Worm (Caenorhabditis elegans) whole organism, young adult: ENCODE data around the gene hpo-8.

Experiments used
- B0035.1 ChIP-seq: sonication (generic microtip); optimal IDR thresholded peaks from 2 replicates; lab custom pipeline; 2016; ENCODE audit warnings: missing genetic modification characterization, mild to moderate bottlenecking, missing compliant biosample characterization, missing genotype, missing genetic modification reagents
- B0336.3 ChIP-seq: fragments of 200-800 bp; sonication (Bioruptor generic); IDR thresholded peaks from 2 replicates; pipeline ENCODE4 v1.3.6; 2022; ENCODE audit warnings: missing genetic modification characterization, missing compliant biosample characterization
- F33H1.4 ChIP-seq: fragments of 200-800 bp; sonication (Bioruptor generic); IDR thresholded peaks from 2 replicates; pipeline ENCODE4 v1.3.6; 2022; ENCODE audit warnings: missing genetic modification reagents, missing genetic modification characterization, missing compliant biosample characterization
- ceh-27 ChIP-seq: fragments of 200-800 bp; sonication (Bioruptor generic); optimal IDR thresholded peaks from 2 replicates; lab custom pipeline; 2018; ENCODE audit warnings: mild to moderate bottlenecking, missing genetic modification characterization, moderate library complexity, missing compliant biosample characterization
- hlh-26 ChIP-seq: fragments of 200-800 bp; sonication (Bioruptor generic); conservative IDR thresholded peaks from 2 replicates; pipeline ENCODE4 v1.3.6; 2022; ENCODE audit warnings: missing genetic modification reagents, missing genetic modification characterization, missing compliant biosample characterization
- mel-28 ChIP-seq: sonication (generic microtip); optimal IDR thresholded peaks from 2 replicates; lab custom pipeline; 2016; ENCODE audit warnings: borderline replicate concordance, mild to moderate bottlenecking, missing genetic modification characterization, missing compliant biosample characterization
- nhr-80 ChIP-seq: sonication (generic microtip); optimal IDR thresholded peaks from 2 replicates; lab custom pipeline; 2016; ENCODE audit warnings: missing genetic modification characterization, missing compliant biosample characterization
- pha-4 ChIP-seq: fragments of 150-350 bp; sonication (generic microtip); optimal IDR thresholded peaks from 2 replicates; lab custom pipeline; 2014; ENCODE audit warnings: missing biosample characterization, missing genetic modification reagents, missing genetic modification characterization
- snpc-4 ChIP-seq, 5 experiments: fragments of 150-350 bp in 1 of 5; sonication (generic microtip) in 4 of 5; optimal IDR thresholded peaks; 2 replicates each; lab custom pipeline; 2014 to 2018; ENCODE audit warnings: missing genetic modification characterization in 5 of 5, missing biosample characterization in 3 of 5, antibody characterized with exemption in 2 of 5, mild to moderate bottlenecking in 2 of 5, missing compliant biosample characterization in 2 of 5, missing genotype in 2 of 5, moderate library complexity in 2 of 5, missing genetic modification reagents in 1 of 5
- tbx-9 ChIP-seq: sonication (generic microtip); optimal IDR thresholded peaks from 2 replicates; lab custom pipeline; 2016; ENCODE audit warnings: borderline replicate concordance, missing genetic modification characterization, inconsistent platforms, missing compliant biosample characterization
- tlf-1 ChIP-seq: fragments of 200-800 bp; sonication (Bioruptor generic); optimal IDR thresholded peaks from 2 replicates; lab custom pipeline; 2018; ENCODE audit warnings: mild to moderate bottlenecking, missing genetic modification characterization, missing compliant biosample characterization
- xnd-1 ChIP-seq: sonication (generic microtip); optimal IDR thresholded peaks from 2 replicates; lab custom pipeline; 2016; ENCODE audit warnings: missing genotype, missing genetic modification reagents, missing genetic modification characterization, missing compliant biosample characterization

- TF ChIP-seq pha-4 (tag; lab: Kevin White, UChicago), result no peak
- no peak for TF ChIP-seq ceh-27
- no peak for TF ChIP-seq xnd-1 (tag; lab: Kevin White, UChicago)
- no peak for TF ChIP-seq F33H1.4 (GFP tag; lab: Robert Waterston, UW)
- no peak for TF ChIP-seq B0035.1 (tag; lab: Kevin White, UChicago)
- TF ChIP-seq snpc-4 (GFP tag; optimal IDR thresholded peaks at IDR 0.05; lab: Kevin White, UChicago), result no peak
- TF ChIP-seq snpc-4 (tag; optimal IDR thresholded peaks at IDR 0.05; lab: Kevin White, UChicago), result no peak
- no peak for TF ChIP-seq tlf-1 (GFP tag; lab: Kevin White, UChicago)
- TF ChIP-seq B0336.3 (GFP tag; lab: Robert Waterston, UW), result no peak
- TF ChIP-seq nhr-80 (tag; lab: Kevin White, UChicago), result no peak
- TF ChIP-seq tbx-9 (tag; lab: Kevin White, UChicago), result no peak
- TF ChIP-seq hlh-26, result no peak
- TF ChIP-seq mel-28 (tag; lab: Kevin White, UChicago), result no peak
Observed at ce11 chrV:6829404-6829803, 9.7 kb upstream of the hpo-8 start, which contains the start of gene col-141.
